Worm (Caenorhabditis elegans): ENCODE measurements around the gene vps-37.

DNA sequence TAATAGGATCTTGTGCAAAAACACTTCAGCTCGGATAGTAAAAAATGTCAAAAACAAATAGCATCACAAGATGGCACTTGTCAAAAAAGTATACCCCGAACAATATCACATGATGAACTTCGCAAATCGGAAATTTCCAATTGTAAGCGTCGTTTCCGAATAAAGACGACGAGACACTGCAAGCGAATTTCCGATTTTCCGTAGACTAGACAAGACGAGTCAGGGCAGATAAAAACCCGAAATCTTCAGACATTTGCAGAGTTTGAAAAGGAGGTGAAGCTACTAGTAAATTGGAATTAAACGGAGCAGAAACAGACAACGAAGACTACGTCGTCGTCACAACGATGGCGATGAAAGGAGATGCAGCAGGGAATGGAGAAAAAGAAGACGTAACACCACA lies 20.8 kb upstream of the vps-37 start:
- TF ChIP-seq skn-1 (tag; optimal IDR thresholded peaks at IDR 0.05) (no peak), elt-3 (tag; optimal IDR thresholded peaks at IDR 0.05) (no peak), tbx-2 (tag; optimal IDR thresholded peaks at IDR 0.05) (no peak), elt-2 (tag; optimal IDR thresholded peaks at IDR 0.05) (no peak), mml-1 (tag; optimal IDR thresholded peaks at IDR 0.05) (no peak), nhr-11 (tag; optimal IDR thresholded peaks at IDR 0.05) (no peak), egl-27 (tag; optimal IDR thresholded peaks at IDR 0.05) (no peak), zag-1 (tag; optimal IDR thresholded peaks at IDR 0.05) (no peak), snpc-4 (tag; optimal IDR thresholded peaks at IDR 0.05) (no peak)
